Worm (Caenorhabditis elegans): ENCODE measurements around the gene taf-3.

DNA sequence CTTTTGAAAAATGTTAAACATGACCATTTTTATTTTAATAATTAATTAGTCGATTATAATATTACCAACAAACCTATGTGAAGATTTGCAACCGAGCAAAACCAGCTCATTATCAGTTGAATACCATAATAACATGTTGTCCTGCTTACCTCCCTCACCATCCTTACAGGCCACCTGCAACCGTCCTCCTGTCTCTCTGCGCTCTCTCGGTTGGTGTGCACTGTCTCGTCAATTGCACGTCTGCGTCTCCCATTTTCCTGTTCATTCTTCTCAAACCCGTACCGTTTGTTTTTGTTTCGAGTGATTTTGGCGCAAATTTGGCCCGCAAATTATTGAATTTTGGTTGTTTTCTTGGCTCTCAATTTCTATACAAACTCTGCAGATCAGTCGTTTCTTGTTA lies 810 bp upstream of the taf-3 start:
- no peak for TF ChIP-seq lin-15B (tag; optimal IDR thresholded peaks at IDR 0.05)
- no peak for TF ChIP-seq egl-5 (tag; optimal IDR thresholded peaks at IDR 0.05)
- TF ChIP-seq aly-2 (tag; optimal IDR thresholded peaks at IDR 0.05): no peak

Data from whole organism, L3 larva.